Fruit fly (Drosophila melanogaster) whole organism, prepupa: ENCODE results near the gene NK7.1.

Experiments
- CG11762 ChIP-seq: fragments of 200-800 bp; sonication (Bioruptor generic); optimal IDR thresholded peaks from 3 replicates; lab custom pipeline; 2016; ENCODE audit warnings: missing biosample characterization, missing genetic modification characterization; ENCODE audit not compliant: insufficient read depth
- CG6854 ChIP-seq: fragments of 200-800 bp; sonication (Bioruptor generic); optimal IDR thresholded peaks from 2 replicates; lab custom pipeline; 2017; ENCODE audit warnings: missing biosample characterization, mild to moderate bottlenecking, missing genetic modification characterization
- Eip78C ChIP-seq: fragments of 200-800 bp; sonication (Bioruptor generic); peaks from one replicate; lab custom pipeline; 2016; ENCODE audit warnings: missing biosample characterization, missing genetic modification characterization
- Sox15 ChIP-seq: fragments of 200-800 bp; sonication (Bioruptor generic); optimal IDR thresholded peaks from 3 replicates; lab custom pipeline; 2016; ENCODE audit warnings: missing biosample characterization, missing genetic modification characterization
- achi ChIP-seq: fragments of 200-800 bp; sonication (Bioruptor generic); optimal IDR thresholded peaks from 3 replicates; lab custom pipeline; 2016; ENCODE audit warnings: missing biosample characterization, missing genetic modification characterization
- esn ChIP-seq: fragments of 200-800 bp; sonication (Bioruptor generic); optimal IDR thresholded peaks from 2 replicates; lab custom pipeline; 2016; ENCODE audit warnings: missing biosample characterization, mild to moderate bottlenecking, missing genetic modification characterization, moderate library complexity
- fd59A ChIP-seq: fragments of 200-800 bp; sonication (Bioruptor generic); optimal IDR thresholded peaks from 2 replicates; lab custom pipeline; 2017; ENCODE audit warnings: missing biosample characterization, mild to moderate bottlenecking, missing genetic modification characterization, missing genetic modification reagents
- pdm3 ChIP-seq: fragments of 200-800 bp; sonication (Bioruptor generic); optimal IDR thresholded peaks from 3 replicates; lab custom pipeline; 2016; ENCODE audit warnings: missing biosample characterization, missing genetic modification characterization
- topi ChIP-seq: fragments of 200-800 bp; sonication (Bioruptor generic); optimal IDR thresholded peaks from 3 replicates; lab custom pipeline; 2016; ENCODE audit warnings: missing biosample characterization, missing genetic modification characterization

DNA sequence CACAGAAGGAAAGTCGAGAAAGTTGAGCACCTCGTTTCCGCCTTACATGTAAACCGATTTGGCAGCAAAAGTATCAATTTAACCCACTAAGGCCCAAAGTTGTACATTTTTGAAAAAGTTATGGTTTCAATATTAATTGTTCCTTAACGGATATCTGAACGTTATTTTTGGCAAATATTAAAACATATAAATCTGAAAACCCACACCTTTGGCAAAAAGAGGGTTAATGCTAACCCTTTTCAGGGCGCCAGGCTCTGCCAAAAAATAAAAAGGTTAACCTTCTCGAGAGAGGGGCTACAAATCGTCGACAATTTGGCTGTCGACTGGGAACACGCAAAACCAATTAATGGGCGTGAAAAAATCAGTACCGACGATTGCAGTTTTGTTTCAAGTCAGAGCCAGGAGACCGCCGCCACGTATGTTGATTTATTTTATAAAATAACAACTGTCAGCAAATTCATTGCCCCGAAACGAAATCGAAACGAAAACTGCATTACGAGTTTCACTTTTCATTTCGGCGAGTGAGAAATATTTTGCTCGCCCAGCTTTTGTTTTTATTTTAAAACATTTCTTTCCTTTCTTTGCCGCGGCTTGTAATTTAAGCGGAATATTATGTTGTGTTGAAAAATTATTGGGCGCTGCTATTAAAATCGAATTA is 46.8 kb upstream of the NK7.1 start:
- TF ChIP-seq Sox15 (GFP tag; lab: Kevin White, UChicago), result no peak
- peak; percentile 42 for TF ChIP-seq topi
- TF ChIP-seq CG6854 (GFP tag; lab: Kevin White, UChicago), result no peak
- peak; percentile 55 for TF ChIP-seq esn (GFP tag; lab: Kevin White, UChicago)
- TF ChIP-seq CG11762, result no peak
- TF ChIP-seq Eip78C (GFP tag; lab: Kevin White, UChicago), result peak; percentile 87
- peak; percentile 12 for TF ChIP-seq achi (GFP tag; lab: Kevin White, UChicago)
- TF ChIP-seq pdm3 (GFP tag; lab: Kevin White, UChicago), result peak; percentile 36
- TF ChIP-seq fd59A, result no peak
